Worm (Caenorhabditis elegans) whole organism, late embryonic: ENCODE measurements around the gene W02H3.1.

Source experiments
- F13H6.1 ChIP-seq: sonication (generic microtip); optimal IDR thresholded peaks from 2 replicates; lab custom pipeline; 2016; ENCODE audit warnings: missing genetic modification characterization, missing compliant biosample characterization
- ahr-1 ChIP-seq: sonication (generic microtip); optimal IDR thresholded peaks from 2 replicates; lab custom pipeline; 2016; ENCODE audit warnings: missing genetic modification characterization, missing compliant biosample characterization
- ama-1 ChIP-seq: fragments of 150-350 bp; optimal IDR thresholded peaks from 2 replicates; lab custom pipeline; 2014
- ceh-24 ChIP-seq: sonication (generic microtip); optimal IDR thresholded peaks from 2 replicates; lab custom pipeline; 2016; ENCODE audit warnings: mild to moderate bottlenecking, missing genetic modification characterization, missing compliant biosample characterization
- ceh-34 ChIP-seq: sonication (generic microtip); optimal IDR thresholded peaks from 2 replicates; lab custom pipeline; 2016; ENCODE audit warnings: mild to moderate bottlenecking, missing genetic modification characterization, missing compliant biosample characterization
- ceh-9 ChIP-seq: sonication (generic microtip); optimal IDR thresholded peaks from 2 replicates; lab custom pipeline; 2016; ENCODE audit warnings: mild to moderate bottlenecking, missing genetic modification characterization, inconsistent platforms, missing compliant biosample characterization
- che-1 ChIP-seq: sonication (generic microtip); optimal IDR thresholded peaks from 2 replicates; lab custom pipeline; 2016; ENCODE audit warnings: mild to moderate bottlenecking, missing genetic modification characterization, missing compliant biosample characterization
- dmd-4 ChIP-seq: sonication (generic microtip); optimal IDR thresholded peaks from 2 replicates; lab custom pipeline; 2016; ENCODE audit warnings: borderline replicate concordance, missing genetic modification characterization, missing compliant biosample characterization
- dve-1 ChIP-seq: sonication (generic microtip); optimal IDR thresholded peaks from 2 replicates; lab custom pipeline; 2017; ENCODE audit warnings: antibody characterized with exemption, mild to moderate bottlenecking, missing genetic modification characterization, missing compliant biosample characterization
- pha-2 ChIP-seq: sonication (generic microtip); optimal IDR thresholded peaks from 2 replicates; lab custom pipeline; 2017; ENCODE audit warnings: mild to moderate bottlenecking, missing genetic modification characterization, missing compliant biosample characterization
- syd-9 ChIP-seq: sonication (generic microtip); optimal IDR thresholded peaks from 2 replicates; lab custom pipeline; 2016; ENCODE audit warnings: mild to moderate bottlenecking, missing genetic modification characterization, moderate library complexity, missing compliant biosample characterization
- tbx-2 ChIP-seq: sonication (generic microtip); optimal IDR thresholded peaks from 2 replicates; lab custom pipeline; 2016; ENCODE audit warnings: missing genetic modification characterization, missing compliant biosample characterization
- unc-86 ChIP-seq: sonication (generic microtip); optimal IDR thresholded peaks from 2 replicates; lab custom pipeline; 2016; ENCODE audit warnings: missing genetic modification characterization, missing compliant biosample characterization

- TF ChIP-seq ceh-9 (tag; lab: Kevin White, UChicago) (no peak), syd-9 (tag; lab: Kevin White, UChicago) (no peak), ama-1 (no peak), dmd-4 (tag; lab: Kevin White, UChicago) (no peak), tbx-2 (tag; lab: Kevin White, UChicago) (no peak), unc-86 (tag; lab: Kevin White, UChicago) (no peak), ahr-1 (no peak), pha-2 (tag; lab: Kevin White, UChicago) (no peak), F13H6.1 (tag; lab: Kevin White, UChicago) (no peak), che-1 (tag; lab: Kevin White, UChicago) (no peak), ceh-24 (tag; lab: Kevin White, UChicago) (no peak), dve-1 (tag; lab: Kevin White, UChicago) (no peak), ceh-34 (tag; lab: Kevin White, UChicago) (no peak)
Measured at ce11 chrX:11116723-11117122, 11.5 kb upstream of the W02H3.1 start, which contains the start of gene nlp-66.
